Worm (Caenorhabditis elegans) whole organism, late embryonic: Measurements from ENCODE around the gene T28A8.6.

Experiments used
- hlh-8 ChIP-seq: sonication (generic microtip); optimal IDR thresholded peaks from 2 replicates; lab custom pipeline; 2016; ENCODE audit warnings: missing genotype, missing genetic modification characterization, missing compliant biosample characterization
- lin-11 ChIP-seq: fragments of 200-800 bp; sonication (Bioruptor generic); optimal IDR thresholded peaks from 2 replicates; lab custom pipeline; 2018; ENCODE audit warnings: mild to moderate bottlenecking, missing genetic modification characterization, missing compliant biosample characterization
- npax-4 ChIP-seq: sonication (generic microtip); optimal IDR thresholded peaks from 2 replicates; lab custom pipeline; 2016; ENCODE audit warnings: missing genetic modification characterization, missing compliant biosample characterization
- pax-1 ChIP-seq: fragments of 150-350 bp; optimal IDR thresholded peaks from 2 replicates; lab custom pipeline; 2014; ENCODE audit warnings: missing biosample characterization, missing genetic modification characterization
- pha-2 ChIP-seq: sonication (generic microtip); optimal IDR thresholded peaks from 2 replicates; lab custom pipeline; 2017; ENCODE audit warnings: mild to moderate bottlenecking, missing genetic modification characterization, missing compliant biosample characterization
- ztf-16 ChIP-seq: sonication (generic microtip); optimal IDR thresholded peaks from 2 replicates; lab custom pipeline; 2017; ENCODE audit warnings: missing genetic modification characterization, missing compliant biosample characterization

DNA sequence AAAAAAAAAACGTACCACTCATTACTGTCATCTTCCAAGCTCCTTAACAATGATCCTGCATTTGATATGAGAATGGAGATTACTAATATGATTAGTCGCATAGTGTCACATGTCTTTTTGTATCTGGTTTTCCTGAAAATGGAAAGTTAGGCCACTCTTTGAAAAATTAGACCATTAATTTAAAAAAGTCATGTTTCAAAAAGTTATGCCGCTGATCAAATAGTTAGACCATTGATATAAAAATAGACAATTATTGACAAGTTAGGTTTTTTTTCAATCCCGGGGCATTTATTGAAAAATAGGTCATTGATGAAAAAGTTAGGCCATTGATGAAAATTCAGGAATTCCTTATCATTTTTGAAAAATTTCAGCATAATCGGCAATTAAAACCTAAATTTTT, 15.0 kb upstream of the T28A8.6 start, which contains the start of gene acc-4:
- TF ChIP-seq npax-4, result no peak
- no peak for TF ChIP-seq hlh-8
- TF ChIP-seq pax-1, result no peak
- TF ChIP-seq lin-11 (tag; lab: Kevin White, UChicago), result no peak
- no peak for TF ChIP-seq pha-2
- TF ChIP-seq ztf-16 (tag; lab: Kevin White, UChicago), result no peak
